Fruit fly (Drosophila melanogaster) whole organism, prepupa: ENCODE measurements around the gene CG7987.
A peak's percentile ranks its signal among the peaks of the same experiment; 100 is the strongest.

Experiments
- CG11762 ChIP-seq: fragments of 200-800 bp; sonication (Bioruptor generic); optimal IDR thresholded peaks from 3 replicates; lab custom pipeline; 2016; ENCODE audit warnings: missing biosample characterization, missing genetic modification characterization; ENCODE audit not compliant: insufficient read depth
- CG11902 ChIP-seq: fragments of 200-800 bp; sonication (Bioruptor generic); optimal IDR thresholded peaks from 3 replicates; lab custom pipeline; 2016; ENCODE audit warnings: missing biosample characterization, missing genetic modification characterization
- CG31627 ChIP-seq: fragments of 200-800 bp; sonication (Bioruptor generic); optimal IDR thresholded peaks from 3 replicates; lab custom pipeline; 2016; ENCODE audit warnings: missing biosample characterization, missing genetic modification characterization
- CG8119 ChIP-seq: fragments of 200-800 bp; sonication (Bioruptor generic); IDR thresholded peaks from 3 replicates; pipeline ENCODE4 v1.3.6; 2022; ENCODE audit warnings: missing biosample characterization, missing genetic modification characterization
- Gug ChIP-seq: fragments of 200-800 bp; sonication (Bioruptor generic); IDR thresholded peaks from 2 replicates; pipeline ENCODE4 v1.3.6; 2022; ENCODE audit warnings: missing biosample characterization, missing genetic modification characterization
- OdsH ChIP-seq: fragments of 200-800 bp; sonication (Bioruptor generic); optimal IDR thresholded peaks from 3 replicates; lab custom pipeline; 2016; ENCODE audit warnings: missing biosample characterization, missing genetic modification characterization
- acj6 ChIP-seq: fragments of 200-800 bp; sonication (Bioruptor generic); optimal IDR thresholded peaks from 3 replicates; lab custom pipeline; 2016; ENCODE audit warnings: missing biosample characterization, missing genetic modification characterization
- spab ChIP-seq: fragments of 200-800 bp; sonication (Bioruptor generic); optimal IDR thresholded peaks from 2 replicates; lab custom pipeline; 2017; ENCODE audit warnings: missing biosample characterization, mild to moderate bottlenecking, missing genetic modification characterization, missing genetic modification reagents
- topi ChIP-seq: fragments of 200-800 bp; sonication (Bioruptor generic); optimal IDR thresholded peaks from 3 replicates; lab custom pipeline; 2016; ENCODE audit warnings: missing biosample characterization, missing genetic modification characterization

DNA sequence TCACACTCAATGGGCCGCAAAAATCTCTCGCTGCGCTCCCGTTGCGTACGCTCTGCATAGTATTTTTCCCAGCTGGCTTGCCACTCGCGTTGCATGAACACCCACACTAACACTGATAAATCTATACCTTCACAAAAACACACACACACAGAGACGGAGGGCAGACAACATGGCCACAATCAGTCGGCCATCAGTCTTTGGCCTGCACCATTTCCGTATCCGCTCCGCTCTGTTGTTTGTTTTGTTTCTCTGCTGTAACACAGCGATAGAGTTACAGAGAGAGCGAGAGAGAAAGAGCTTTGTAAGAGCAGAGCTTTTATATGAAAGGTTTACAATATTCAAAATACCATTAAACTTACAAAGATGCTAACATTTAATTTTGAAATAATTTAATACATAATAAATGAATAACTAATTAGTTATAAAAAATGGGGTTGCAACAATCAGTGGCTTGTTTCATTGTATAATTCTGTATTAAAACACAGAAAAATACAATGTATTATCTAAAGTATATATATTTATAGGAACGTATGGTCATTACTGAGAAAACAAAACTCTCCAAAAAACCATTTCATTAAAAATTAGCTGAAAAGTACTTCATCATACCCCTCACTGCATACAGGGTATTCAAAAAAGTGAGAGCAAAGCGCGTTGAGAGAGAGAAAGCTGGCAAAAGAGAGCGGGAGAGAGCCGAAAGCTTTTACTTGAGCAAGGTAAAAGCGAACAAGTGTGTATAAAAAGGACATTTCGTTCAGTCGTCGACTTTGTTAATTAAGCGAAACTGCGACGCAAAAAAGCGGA lies 33.4 kb upstream of the CG7987 start, which contains the start of gene CG14853:
- TF ChIP-seq CG11902 (GFP tag; lab: Kevin White, UChicago) (no peak), CG8119 (GFP tag; lab: Robert Waterston, UW) (peak; percentile 79), CG11762 (no peak), CG31627 (GFP tag; lab: Kevin White, UChicago) (peak; percentile 16), Gug (GFP tag; lab: Robert Waterston, UW) (no peak), topi (no peak), spab (GFP tag; lab: Kevin White, UChicago) (no peak), acj6 (GFP tag; lab: Kevin White, UChicago) (peak; percentile 59), OdsH (peak; percentile 73)
